Worm (Caenorhabditis elegans) whole organism, young adult: ENCODE measurements around the gene srx-90.
A peak's percentile ranks its signal among the peaks of the same experiment; 100 is the strongest.

Source experiments
- B0019.2 ChIP-seq: fragments of 200-800 bp; sonication (Bioruptor generic); conservative IDR thresholded peaks from 2 replicates; pipeline ENCODE4 v1.3.6; 2022; ENCODE audit warnings: missing genetic modification reagents, missing genetic modification characterization, missing compliant biosample characterization
- C06A6.2 ChIP-seq: fragments of 200-800 bp; sonication (Bioruptor generic); conservative IDR thresholded peaks from 2 replicates; pipeline ENCODE4 v1.3.6; 2022; ENCODE audit warnings: missing genetic modification characterization, missing compliant biosample characterization
- F23B12.7 ChIP-seq: sonication (generic microtip); optimal IDR thresholded peaks from 2 replicates; lab custom pipeline; 2017; ENCODE audit warnings: missing genetic modification characterization, mild to moderate bottlenecking, missing compliant biosample characterization, antibody characterized with exemption, moderate library complexity; ENCODE audit not compliant: insufficient read depth
- F33H1.4 ChIP-seq: fragments of 200-800 bp; sonication (Bioruptor generic); IDR thresholded peaks from 2 replicates; pipeline ENCODE4 v1.3.6; 2022; ENCODE audit warnings: missing genetic modification reagents, missing genetic modification characterization, missing compliant biosample characterization
- F37B4.10 ChIP-seq: fragments of 200-800 bp; sonication (Bioruptor generic); IDR thresholded peaks from 2 replicates; pipeline ENCODE4 v1.3.6; 2022; ENCODE audit warnings: missing genetic modification characterization, missing compliant biosample characterization
- F57A8.1 ChIP-seq: fragments of 200-800 bp; sonication (Bioruptor generic); optimal IDR thresholded peaks from 2 replicates; lab custom pipeline; 2018; ENCODE audit warnings: mild to moderate bottlenecking, missing genetic modification characterization, moderate library complexity, missing compliant biosample characterization
- T26A5.8 ChIP-seq: sonication (generic microtip); optimal IDR thresholded peaks from 2 replicates; lab custom pipeline; 2016; ENCODE audit warnings: missing genetic modification characterization, missing compliant biosample characterization
- Y53F4B.3 ChIP-seq: fragments of 200-800 bp; sonication (Bioruptor generic); IDR thresholded peaks from 2 replicates; pipeline ENCODE4 v1.3.6; 2022; ENCODE audit warnings: missing genetic modification reagents, missing genetic modification characterization, missing compliant biosample characterization
- Y53G8AR.9 ChIP-seq: fragments of 200-800 bp; sonication (Bioruptor generic); conservative IDR thresholded peaks from 2 replicates; pipeline ENCODE4 v1.3.6; 2022; ENCODE audit warnings: missing genetic modification reagents, missing genetic modification characterization, missing compliant biosample characterization
- Y56A3A.18 ChIP-seq: fragments of 200-800 bp; sonication (Bioruptor generic); IDR thresholded peaks from 2 replicates; pipeline ENCODE4 v1.3.6; 2022; ENCODE audit warnings: missing genetic modification reagents, missing genetic modification characterization, missing compliant biosample characterization
- ZK185.1 ChIP-seq: sonication (generic microtip); optimal IDR thresholded peaks from 2 replicates; lab custom pipeline; 2016; ENCODE audit warnings: mild to moderate bottlenecking, missing genetic modification characterization, missing compliant biosample characterization; ENCODE audit not compliant: poor library complexity, severe bottlenecking
- akir-1 ChIP-seq: fragments of 200-800 bp; sonication (Bioruptor generic); optimal IDR thresholded peaks from 2 replicates; lab custom pipeline; 2018; ENCODE audit warnings: mild to moderate bottlenecking, missing genetic modification characterization, moderate library complexity, missing compliant biosample characterization
- attf-5 ChIP-seq: fragments of 200-800 bp; sonication (Bioruptor generic); optimal IDR thresholded peaks from 2 replicates; lab custom pipeline; 2018; ENCODE audit warnings: mild to moderate bottlenecking, missing genetic modification characterization, missing compliant biosample characterization
- attf-6 ChIP-seq: fragments of 200-800 bp; sonication (Bioruptor generic); IDR thresholded peaks from 2 replicates; pipeline ENCODE4 v1.3.6; 2022; ENCODE audit warnings: missing genetic modification reagents, missing genetic modification characterization, missing compliant biosample characterization
- cebp-1 ChIP-seq, 2 experiments: fragments of 200-800 bp in 1 of 2; sonication (Bioruptor generic) in 1 of 2; sonication (generic microtip) in 1 of 2; IDR thresholded peaks in 1 of 2; optimal IDR thresholded peaks in 1 of 2; 2 replicates each; pipeline versions ENCODE4 v1.3.6 to Lab custom; 2017 to 2022; ENCODE audit warnings: missing compliant biosample characterization in 2 of 2, missing genetic modification characterization in 2 of 2, mild to moderate bottlenecking in 1 of 2, missing genetic modification reagents in 1 of 2, moderate library complexity in 1 of 2
- ceh-27 ChIP-seq: fragments of 200-800 bp; sonication (Bioruptor generic); optimal IDR thresholded peaks from 2 replicates; lab custom pipeline; 2018; ENCODE audit warnings: mild to moderate bottlenecking, missing genetic modification characterization, moderate library complexity, missing compliant biosample characterization
- ceh-58 ChIP-seq: fragments of 200-800 bp; sonication (Bioruptor generic); IDR thresholded peaks from 2 replicates; pipeline ENCODE4 v1.3.6; 2022; ENCODE audit warnings: missing genetic modification characterization, missing compliant biosample characterization
- ceh-91 ChIP-seq: fragments of 200-800 bp; sonication (Bioruptor generic); IDR thresholded peaks from 2 replicates; pipeline ENCODE4 v1.3.6; 2022; ENCODE audit warnings: missing genetic modification reagents, missing genetic modification characterization, missing compliant biosample characterization
- chd-7 ChIP-seq: sonication (generic microtip); optimal IDR thresholded peaks from 2 replicates; lab custom pipeline; 2016; ENCODE audit warnings: mild to moderate bottlenecking, missing genetic modification characterization, moderate library complexity, missing compliant biosample characterization
- die-1 ChIP-seq: sonication (generic microtip); optimal IDR thresholded peaks from 2 replicates; lab custom pipeline; 2016; ENCODE audit warnings: missing genotype, mild to moderate bottlenecking, missing genetic modification characterization, missing compliant biosample characterization
- ets-4 ChIP-seq: fragments of 200-800 bp; sonication (Bioruptor generic); optimal IDR thresholded peaks from 2 replicates; lab custom pipeline; 2018; ENCODE audit warnings: mild to moderate bottlenecking, missing genetic modification characterization, missing compliant biosample characterization
- him-1 ChIP-seq: sonication (generic microtip); optimal IDR thresholded peaks from 2 replicates; lab custom pipeline; 2016; ENCODE audit warnings: missing genotype, missing genetic modification reagents, missing genetic modification characterization, missing compliant biosample characterization
- lin-26 ChIP-seq: fragments of 200-800 bp; sonication (Bioruptor generic); IDR thresholded peaks from 2 replicates; pipeline ENCODE4 v1.3.6; 2022; ENCODE audit warnings: missing genetic modification reagents, missing genetic modification characterization, missing compliant biosample characterization
- lin-35 ChIP-seq, 3 experiments: fragments of 150-350 bp in 2 of 3; sonication (generic microtip) in 1 of 3; optimal IDR thresholded peaks; 2 replicates each; lab custom pipeline; 2014 to 2018; ENCODE audit warnings: missing biosample characterization in 3 of 3, missing genetic modification characterization in 3 of 3, missing genetic modification reagents in 3 of 3
- lin-40 ChIP-seq: sonication (generic microtip); optimal IDR thresholded peaks from 2 replicates; lab custom pipeline; 2016; ENCODE audit warnings: missing genetic modification characterization, mild to moderate bottlenecking, missing compliant biosample characterization, missing genotype, missing genetic modification reagents
- lir-1 ChIP-seq: fragments of 200-800 bp; sonication (Bioruptor generic); conservative IDR thresholded peaks from 2 replicates; pipeline ENCODE4 v1.3.6; 2022; ENCODE audit warnings: missing genetic modification reagents, missing genetic modification characterization, missing compliant biosample characterization
- madf-3 ChIP-seq: fragments of 200-800 bp; sonication (Bioruptor generic); IDR thresholded peaks from 2 replicates; pipeline ENCODE4 v1.3.6; 2022; ENCODE audit warnings: missing genetic modification reagents, missing genetic modification characterization, missing compliant biosample characterization
- madf-6 ChIP-seq: fragments of 200-800 bp; sonication (Bioruptor generic); IDR thresholded peaks from 2 replicates; pipeline ENCODE4 v1.3.6; 2022; ENCODE audit warnings: missing genetic modification reagents, missing genetic modification characterization, missing compliant biosample characterization
- mes-4 ChIP-seq: sonication (generic microtip); optimal IDR thresholded peaks from 2 replicates; lab custom pipeline; 2016; ENCODE audit warnings: missing genotype, missing genetic modification characterization, missing compliant biosample characterization
- nhr-120 ChIP-seq: fragments of 200-800 bp; sonication (Bioruptor generic); IDR thresholded peaks from 2 replicates; pipeline ENCODE4 v1.3.6; 2022; ENCODE audit warnings: missing genetic modification characterization, missing compliant biosample characterization
- nhr-27 ChIP-seq: fragments of 200-800 bp; sonication (Bioruptor generic); optimal IDR thresholded peaks from 2 replicates; lab custom pipeline; 2018; ENCODE audit warnings: mild to moderate bottlenecking, missing genetic modification characterization, moderate library complexity, missing compliant biosample characterization
- nhr-80 ChIP-seq: sonication (generic microtip); optimal IDR thresholded peaks from 2 replicates; lab custom pipeline; 2016; ENCODE audit warnings: missing genetic modification characterization, missing compliant biosample characterization
- rcor-1 ChIP-seq: fragments of 200-800 bp; sonication (Bioruptor generic); IDR thresholded peaks from 2 replicates; pipeline ENCODE4 v1.3.6; 2022; ENCODE audit warnings: missing genetic modification reagents, missing genetic modification characterization, missing compliant biosample characterization
- sea-2 ChIP-seq: fragments of 200-800 bp; sonication (Bioruptor generic); IDR thresholded peaks from 2 replicates; pipeline ENCODE4 v1.3.6; 2022; ENCODE audit warnings: missing genetic modification characterization, missing compliant biosample characterization
- snpc-1.3 ChIP-seq: sonication (generic microtip); optimal IDR thresholded peaks from 2 replicates; lab custom pipeline; 2017; ENCODE audit warnings: missing genetic modification characterization, mild to moderate bottlenecking, missing compliant biosample characterization, antibody characterized with exemption, moderate library complexity, missing genotype, missing genetic modification reagents; ENCODE audit not compliant: insufficient read depth
- snpc-3.4 ChIP-seq: sonication (generic microtip); optimal IDR thresholded peaks from 2 replicates; lab custom pipeline; 2017; ENCODE audit warnings: missing genetic modification characterization, mild to moderate bottlenecking, missing compliant biosample characterization, antibody characterized with exemption, moderate library complexity, missing genotype, missing genetic modification reagents
- snpc-4 ChIP-seq, 5 experiments: fragments of 150-350 bp in 1 of 5; sonication (generic microtip) in 4 of 5; optimal IDR thresholded peaks; 2 replicates each; lab custom pipeline; 2014 to 2018; ENCODE audit warnings: missing genetic modification characterization in 5 of 5, missing biosample characterization in 3 of 5, antibody characterized with exemption in 2 of 5, mild to moderate bottlenecking in 2 of 5, missing compliant biosample characterization in 2 of 5, missing genotype in 2 of 5, moderate library complexity in 2 of 5, missing genetic modification reagents in 1 of 5
- somi-1 ChIP-seq: fragments of 200-800 bp; sonication (Bioruptor generic); optimal IDR thresholded peaks from 2 replicates; lab custom pipeline; 2018; ENCODE audit warnings: mild to moderate bottlenecking, missing genetic modification characterization, missing compliant biosample characterization
- tbp1 ChIP-seq: fragments of 200-800 bp; sonication (Bioruptor generic); optimal IDR thresholded peaks from 2 replicates; lab custom pipeline; 2018; ENCODE audit warnings: mild to moderate bottlenecking, missing genetic modification characterization, missing compliant biosample characterization
- tlf-1 ChIP-seq: fragments of 200-800 bp; sonication (Bioruptor generic); optimal IDR thresholded peaks from 2 replicates; lab custom pipeline; 2018; ENCODE audit warnings: mild to moderate bottlenecking, missing genetic modification characterization, missing compliant biosample characterization
- unc-130 ChIP-seq: sonication (generic microtip); optimal IDR thresholded peaks from 2 replicates; lab custom pipeline; 2016; ENCODE audit warnings: missing genetic modification reagents, missing genetic modification characterization, missing compliant biosample characterization
- zfh-2 ChIP-seq: fragments of 200-800 bp; sonication (Bioruptor generic); conservative IDR thresholded peaks from 2 replicates; pipeline ENCODE4 v1.3.6; 2022; ENCODE audit warnings: missing genetic modification reagents, missing genetic modification characterization, missing compliant biosample characterization
- zim-3 ChIP-seq: sonication (generic microtip); optimal IDR thresholded peaks from 2 replicates; lab custom pipeline; 2017; ENCODE audit warnings: mild to moderate bottlenecking, missing genetic modification characterization, moderate library complexity, missing compliant biosample characterization
- ztf-18 ChIP-seq: sonication (generic microtip); optimal IDR thresholded peaks from 2 replicates; lab custom pipeline; 2016; ENCODE audit warnings: missing genotype, mild to moderate bottlenecking, missing genetic modification characterization, missing compliant biosample characterization
- ztf-28 ChIP-seq: fragments of 200-800 bp; sonication (Bioruptor generic); IDR thresholded peaks from 2 replicates; pipeline ENCODE4 v1.3.6; 2022; ENCODE audit warnings: missing genetic modification reagents, missing genetic modification characterization, missing compliant biosample characterization

The srx-90 gene

DNA sequence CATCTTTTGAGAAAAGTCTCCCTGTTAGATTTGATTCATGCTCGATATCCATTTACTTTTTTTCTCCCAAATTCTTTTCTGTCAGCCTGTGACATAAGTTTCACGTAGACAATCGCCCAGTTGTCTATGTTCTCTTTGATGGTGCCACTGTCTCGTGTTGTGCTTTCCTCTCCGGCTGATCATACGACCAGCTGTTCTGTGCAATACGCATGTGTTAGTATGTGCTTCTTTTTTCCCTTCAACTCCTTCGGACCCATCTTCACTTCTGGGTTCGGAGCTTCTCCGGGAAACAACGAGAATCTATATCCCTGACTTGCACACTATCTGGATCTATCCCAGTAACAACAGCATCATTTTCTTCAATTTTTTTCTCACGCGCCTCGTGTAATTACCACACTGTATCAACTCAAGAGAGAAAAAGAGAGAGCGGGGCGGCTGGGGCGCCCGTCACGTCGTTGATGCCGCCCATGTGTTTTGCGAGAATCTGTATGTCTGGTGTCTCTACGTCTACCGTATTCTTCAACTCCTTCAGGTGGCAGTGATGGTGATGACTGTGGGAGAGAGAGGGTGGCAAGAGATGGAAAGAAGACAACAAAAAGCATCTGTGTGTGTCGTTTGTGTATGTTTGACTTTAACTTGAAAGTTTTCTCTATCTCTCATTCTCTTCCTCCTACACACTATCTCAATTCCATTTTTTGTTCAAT, 48.9 kb upstream of the srx-90 start (continued):
- TF ChIP-seq Y53F4B.3 (GFP tag; lab: Robert Waterston, UW): no peak
- TF ChIP-seq zfh-2 (GFP tag; lab: Robert Waterston, UW): peak; percentile 79
- peak; percentile 48 for TF ChIP-seq die-1 (tag; lab: Kevin White, UChicago)
- peak; percentile 98 for TF ChIP-seq nhr-80
- peak; percentile 16 for TF ChIP-seq zim-3 (tag; lab: Kevin White, UChicago)
- TF ChIP-seq attf-6: no peak
- no peak for TF ChIP-seq ceh-58 (GFP tag; lab: Robert Waterston, UW)
- 0 out of 2 replicates have a peak, but pooled peaks have one; percentile 23 for TF ChIP-seq madf-3 (GFP tag; lab: Robert Waterston, UW)
- TF ChIP-seq F37B4.10: no peak
- TF ChIP-seq tlf-1 (GFP tag; lab: Kevin White, UChicago): peak; percentile 42
- TF ChIP-seq attf-5 (GFP tag; lab: Kevin White, UChicago): peak; percentile 79
- TF ChIP-seq B0019.2: no peak
- 0 out of 2 replicates have a peak, but pooled peaks have one; percentile 52 for TF ChIP-seq C06A6.2
- TF ChIP-seq ZK185.1 (tag; lab: Kevin White, UChicago): peak; percentile 40
- no peak for TF ChIP-seq ztf-28 (GFP tag; lab: Robert Waterston, UW)
- TF ChIP-seq ceh-91 (GFP tag; lab: Robert Waterston, UW): no peak
- TF ChIP-seq rcor-1: no peak
- TF ChIP-seq lin-35 (GFP tag; optimal IDR thresholded peaks at IDR 0.05; lab: Kevin White, UChicago): peak in 1 of 3 experiments; percentile 1
- no peak for TF ChIP-seq unc-130 (GFP tag; lab: Kevin White, UChicago)
- no peak for TF ChIP-seq F33H1.4 (GFP tag; lab: Robert Waterston, UW)
- TF ChIP-seq T26A5.8 (tag; lab: Kevin White, UChicago): no peak
- 0 out of 2 replicates have a peak, but pooled peaks have one; percentile 49 for TF ChIP-seq lin-26
- no peak for TF ChIP-seq F57A8.1 (GFP tag; lab: Kevin White, UChicago)
- TF ChIP-seq nhr-27: no peak
- TF ChIP-seq somi-1 (GFP tag; lab: Kevin White, UChicago): peak; percentile 88
- TF ChIP-seq Y53G8AR.9 (GFP tag; lab: Robert Waterston, UW): 0 out of 2 replicates have a peak, but pooled peaks have one; percentile 10
- TF ChIP-seq chd-7 (tag; lab: Kevin White, UChicago): peak; percentile 69
- no peak for TF ChIP-seq nhr-120 (GFP tag; lab: Robert Waterston, UW)
- peak; percentile 32 for TF ChIP-seq ceh-27
- TF ChIP-seq mes-4 (tag; lab: Kevin White, UChicago): no peak
- peak; percentile 7 for TF ChIP-seq F23B12.7 (tag; lab: Kevin White, UChicago)
- TF ChIP-seq lir-1 (GFP tag; lab: Robert Waterston, UW): no peak
- peak; percentile 28 for TF ChIP-seq ets-4 (GFP tag; lab: Kevin White, UChicago)
- TF ChIP-seq lin-40: peak; percentile 78
- TF ChIP-seq ztf-18 (tag; lab: Kevin White, UChicago): peak; percentile 37
- no peak for TF ChIP-seq snpc-3.4
- peak; percentile 22 for TF ChIP-seq tbp1

DNA sequence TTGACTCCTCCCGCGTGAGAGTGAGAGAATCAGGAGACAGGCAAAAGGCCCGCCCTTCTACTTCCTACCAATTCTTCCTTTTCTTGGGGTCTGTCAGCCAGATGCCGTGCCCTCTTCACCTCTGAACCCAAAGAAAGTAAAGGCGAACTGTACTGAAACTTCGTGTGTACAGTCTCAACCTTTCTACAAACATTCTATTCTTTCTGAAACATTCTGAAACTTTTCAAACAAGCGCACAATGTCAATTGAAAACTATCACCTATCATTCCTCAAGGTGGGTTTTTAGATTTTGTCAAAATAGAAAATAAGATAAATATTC, 48.4 kb upstream of the srx-90 start:
- TF ChIP-seq lin-26 (no peak), snpc-1.3 (no peak), him-1 (no peak), attf-5 (GFP tag; lab: Kevin White, UChicago) (peak; percentile 23), madf-6 (GFP tag; lab: Robert Waterston, UW) (no peak), unc-130 (GFP tag; lab: Kevin White, UChicago) (no peak), cebp-1 (GFP tag; IDR thresholded peaks at IDR 0.05; lab: Robert Waterston, UW) (no peak), cebp-1 (tag; optimal IDR thresholded peaks at IDR 0.05; lab: Kevin White, UChicago) (peak; percentile 22), sea-2 (GFP tag; lab: Robert Waterston, UW) (no peak), zim-3 (tag; lab: Kevin White, UChicago) (no peak), Y53G8AR.9 (GFP tag; lab: Robert Waterston, UW) (0 out of 2 replicates have a peak, but pooled peaks have one; percentile 2), nhr-80 (peak; percentile 49), akir-1 (no peak), lir-1 (GFP tag; lab: Robert Waterston, UW) (no peak), snpc-4 (GFP tag; optimal IDR thresholded peaks at IDR 0.05; lab: Kevin White, UChicago) (no peak), snpc-4 (tag; optimal IDR thresholded peaks at IDR 0.05; lab: Kevin White, UChicago) (no peak), Y56A3A.18 (no peak)
